Worm (Caenorhabditis elegans) whole organism, L3 larva: ENCODE measurements around the gene C16C8.17.

ENCODE experiments used
- ceh-16 ChIP-seq: sonication (generic microtip); optimal IDR thresholded peaks from 2 replicates; lab custom pipeline; 2017; ENCODE audit warnings: missing biosample characterization, missing genetic modification characterization
- daf-12 ChIP-seq: fragments of 150-350 bp; optimal IDR thresholded peaks from 2 replicates; lab custom pipeline; 2014; ENCODE audit warnings: missing biosample characterization, missing genetic modification reagents, missing genetic modification characterization
- egl-5 ChIP-seq: fragments of 150-350 bp; optimal IDR thresholded peaks from 2 replicates; lab custom pipeline; 2017; ENCODE audit warnings: missing biosample characterization, missing genetic modification reagents, missing genetic modification characterization, inconsistent platforms
- elt-3 ChIP-seq, 3 experiments: fragments of 150-350 bp in 1 of 3; sonication (generic microtip) in 2 of 3; optimal IDR thresholded peaks; 2 replicates in 2 of 3; 4 replicates in 1 of 3; lab custom pipeline; 2014 to 2017; ENCODE audit warnings: missing biosample characterization in 3 of 3, missing genetic modification characterization in 3 of 3
- fos-1 ChIP-seq: fragments of 150-350 bp; optimal IDR thresholded peaks from 2 replicates; lab custom pipeline; 2014; ENCODE audit warnings: missing biosample characterization, missing genetic modification characterization
- lin-15B ChIP-seq: fragments of 150-350 bp; optimal IDR thresholded peaks from 2 replicates; lab custom pipeline; 2014; ENCODE audit warnings: missing biosample characterization, missing genetic modification characterization
- nhr-11 ChIP-seq: fragments of 150-350 bp; optimal IDR thresholded peaks from 2 replicates; lab custom pipeline; 2014; ENCODE audit warnings: missing biosample characterization, missing genetic modification characterization
- nhr-28 ChIP-seq: fragments of 150-350 bp; optimal IDR thresholded peaks from 2 replicates; lab custom pipeline; 2014; ENCODE audit warnings: missing biosample characterization, missing genetic modification characterization
- nhr-76 ChIP-seq: fragments of 150-350 bp; sonication (generic microtip); optimal IDR thresholded peaks from 5 replicates; lab custom pipeline; 2014; ENCODE audit warnings: missing biosample characterization, missing genetic modification characterization
- snpc-4 ChIP-seq: fragments of 150-350 bp; optimal IDR thresholded peaks from 2 replicates; lab custom pipeline; 2014; ENCODE audit warnings: missing biosample characterization, missing genetic modification characterization
- zag-1 ChIP-seq: fragments of 150-350 bp; optimal IDR thresholded peaks from 2 replicates; lab custom pipeline; 2014; ENCODE audit warnings: missing biosample characterization, missing genetic modification characterization

ce11 chrII:3460048-3460447 is 19.4 kb downstream of the C16C8.17 start, which contains the start of gene C16C8.7:
- no peak for TF ChIP-seq elt-3 (tag; optimal IDR thresholded peaks at IDR 0.05; lab: Kevin White, UChicago)
- no peak for TF ChIP-seq egl-5 (tag; lab: Kevin White, UChicago)
- no peak for TF ChIP-seq nhr-76 (tag; lab: Kevin White, UChicago)
- no peak for TF ChIP-seq ceh-16 (tag; lab: Kevin White, UChicago)
- no peak for TF ChIP-seq daf-12
- no peak for TF ChIP-seq nhr-28 (tag; lab: Kevin White, UChicago)
- TF ChIP-seq lin-15B (tag; lab: Kevin White, UChicago): no peak
- no peak for TF ChIP-seq nhr-11 (tag; lab: Kevin White, UChicago)
- TF ChIP-seq snpc-4: no peak
- no peak for TF ChIP-seq zag-1 (tag; lab: Kevin White, UChicago)
- no peak for TF ChIP-seq fos-1 (tag; lab: Kevin White, UChicago)
